Worm (Caenorhabditis elegans) whole organism, L2 larva: ENCODE data around the gene sre-56.

Experiments
- F13H6.1 ChIP-seq: sonication (generic microtip); optimal IDR thresholded peaks from 2 replicates; lab custom pipeline; 2016; ENCODE audit warnings: missing genetic modification characterization, missing compliant biosample characterization
- alr-1 ChIP-seq: fragments of 150-350 bp; optimal IDR thresholded peaks from 2 replicates; lab custom pipeline; 2014; ENCODE audit warnings: missing biosample characterization, missing genetic modification characterization
- ama-1 ChIP-seq: fragments of 150-350 bp; optimal IDR thresholded peaks from 2 replicates; lab custom pipeline; 2018; ENCODE audit warnings: inconsistent platforms
- ceh-82 ChIP-seq: fragments of 150-350 bp; optimal IDR thresholded peaks from 2 replicates; lab custom pipeline; 2014; ENCODE audit warnings: missing biosample characterization, missing genetic modification characterization
- egl-27 ChIP-seq: sonication (generic microtip); optimal IDR thresholded peaks from 3 replicates; lab custom pipeline; 2017; ENCODE audit warnings: missing biosample characterization, missing genetic modification reagents, missing genetic modification characterization
- lsy-2 ChIP-seq, 2 experiments: fragments of 150-350 bp in 1 of 2; sonication (generic microtip) in 1 of 2; optimal IDR thresholded peaks; 2 replicates each; lab custom pipeline; 2014 to 2017; ENCODE audit warnings: missing biosample characterization in 2 of 2, missing genetic modification characterization in 2 of 2
- nhr-11 ChIP-seq: fragments of 150-350 bp; optimal IDR thresholded peaks from 2 replicates; lab custom pipeline; 2014; ENCODE audit warnings: missing biosample characterization, missing genetic modification characterization
- nhr-25 ChIP-seq: fragments of 150-350 bp; sonication (generic microtip); optimal IDR thresholded peaks from 3 replicates; lab custom pipeline; 2014; ENCODE audit warnings: missing biosample characterization, missing genetic modification characterization
- nhr-6 ChIP-seq: fragments of 150-350 bp; optimal IDR thresholded peaks from 2 replicates; lab custom pipeline; 2014; ENCODE audit warnings: missing biosample characterization, missing genetic modification characterization
- snpc-4 ChIP-seq: fragments of 150-350 bp; optimal IDR thresholded peaks from 2 replicates; lab custom pipeline; 2014; ENCODE audit warnings: missing biosample characterization, missing genetic modification characterization
- unc-55 ChIP-seq: fragments of 150-350 bp; sonication (generic microtip); optimal IDR thresholded peaks from 3 replicates; lab custom pipeline; 2014; ENCODE audit warnings: missing biosample characterization, missing genetic modification reagents, missing genetic modification characterization
- unc-62 ChIP-seq: fragments of 150-350 bp; optimal IDR thresholded peaks from 2 replicates; lab custom pipeline; 2014; ENCODE audit warnings: missing biosample characterization, missing genetic modification reagents, missing genetic modification characterization

ce11 chrII:12300680-12301079 is 23.6 kb upstream of the sre-56 start:
- TF ChIP-seq ceh-82 (tag; lab: Kevin White, UChicago) (no peak), unc-62 (GFP tag; lab: Kevin White, UChicago) (no peak), nhr-6 (tag; lab: Kevin White, UChicago) (no peak), lsy-2 (tag; optimal IDR thresholded peaks at IDR 0.05; lab: Kevin White, UChicago) (no peak), nhr-11 (tag; lab: Kevin White, UChicago) (no peak), unc-55 (GFP tag; lab: Kevin White, UChicago) (no peak), nhr-25 (no peak), egl-27 (no peak), alr-1 (tag; lab: Kevin White, UChicago) (no peak), snpc-4 (tag; lab: Kevin White, UChicago) (no peak), ama-1 (lab: Kevin White, UChicago) (no peak), F13H6.1 (tag; lab: Kevin White, UChicago) (no peak)
